Worm (Caenorhabditis elegans): ENCODE measurements around the gene hint-3.

DNA sequence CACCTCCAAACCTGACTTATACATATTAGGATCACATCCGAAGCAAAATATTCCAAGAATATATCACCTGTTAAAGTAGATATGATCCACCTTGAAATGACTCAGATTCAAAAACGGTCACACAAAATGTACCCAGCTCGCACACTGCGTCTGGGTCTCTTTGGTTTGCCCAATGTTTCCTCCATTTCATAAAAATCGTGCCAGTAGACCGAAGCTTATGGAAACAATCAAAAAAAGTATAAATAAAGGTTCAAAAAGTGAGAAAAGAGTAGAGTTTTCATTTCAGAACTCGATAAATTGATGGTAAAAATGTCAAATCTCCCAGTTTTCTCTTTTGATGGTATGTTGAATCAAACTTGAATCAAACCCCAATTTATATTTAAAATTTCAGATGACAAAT, 22.6 kb upstream of the hint-3 start, which contains the start of gene srr-9:
- TF ChIP-seq hrde-1 (tag; optimal IDR thresholded peaks at IDR 0.05; ENCODE audit: borderline replicate concordance) (no peak), nfya-1 (tag; optimal IDR thresholded peaks at IDR 0.05; ENCODE audit: borderline replicate concordance, insufficient read depth) (no peak)

Data from whole organism, young adult.